Worm (Caenorhabditis elegans) whole organism, young adult: ENCODE results near the gene C16A3.2.

Experiments
- B0035.1 ChIP-seq: sonication (generic microtip); optimal IDR thresholded peaks from 2 replicates; lab custom pipeline; 2016; ENCODE audit warnings: missing genetic modification characterization, mild to moderate bottlenecking, missing compliant biosample characterization, missing genotype, missing genetic modification reagents
- C06A6.2 ChIP-seq: fragments of 200-800 bp; sonication (Bioruptor generic); conservative IDR thresholded peaks from 2 replicates; pipeline ENCODE4 v1.3.6; 2022; ENCODE audit warnings: missing genetic modification characterization, missing compliant biosample characterization
- D2030.7 ChIP-seq: fragments of 200-800 bp; sonication (Bioruptor generic); IDR thresholded peaks from 2 replicates; pipeline ENCODE4 v1.3.6; 2022; ENCODE audit warnings: missing genetic modification reagents, missing genetic modification characterization, missing compliant biosample characterization
- F22D6.2 ChIP-seq: sonication (generic microtip); optimal IDR thresholded peaks from 2 replicates; lab custom pipeline; 2016; ENCODE audit warnings: mild to moderate bottlenecking, missing genetic modification characterization, missing compliant biosample characterization
- F52B5.7 ChIP-seq: sonication (generic microtip); optimal IDR thresholded peaks from 2 replicates; lab custom pipeline; 2016; ENCODE audit warnings: mild to moderate bottlenecking, missing genetic modification characterization, missing compliant biosample characterization
- F55B11.4 ChIP-seq: sonication (generic microtip); optimal IDR thresholded peaks from 2 replicates; lab custom pipeline; 2016; ENCODE audit warnings: missing compliant biosample characterization, missing genetic modification characterization, borderline replicate concordance; ENCODE audit not compliant: insufficient read depth
- K11D2.4 ChIP-seq: fragments of 200-800 bp; sonication (Bioruptor generic); IDR thresholded peaks from 2 replicates; pipeline ENCODE4 v1.3.6; 2022; ENCODE audit warnings: missing genetic modification reagents, missing genetic modification characterization, missing compliant biosample characterization
- K12H6.12 ChIP-seq: fragments of 200-800 bp; sonication (Bioruptor generic); optimal IDR thresholded peaks from 2 replicates; lab custom pipeline; 2018; ENCODE audit warnings: mild to moderate bottlenecking, missing genetic modification characterization, missing compliant biosample characterization
- T07F8.4 ChIP-seq: sonication (generic microtip); optimal IDR thresholded peaks from 2 replicates; lab custom pipeline; 2016; ENCODE audit warnings: mild to moderate bottlenecking, missing genetic modification characterization, moderate library complexity, missing compliant biosample characterization
- T26A5.8 ChIP-seq: sonication (generic microtip); optimal IDR thresholded peaks from 2 replicates; lab custom pipeline; 2016; ENCODE audit warnings: missing genetic modification characterization, missing compliant biosample characterization
- Y53G8AR.9 ChIP-seq: fragments of 200-800 bp; sonication (Bioruptor generic); conservative IDR thresholded peaks from 2 replicates; pipeline ENCODE4 v1.3.6; 2022; ENCODE audit warnings: missing genetic modification reagents, missing genetic modification characterization, missing compliant biosample characterization
- Y95B8A.8 ChIP-seq: fragments of 200-800 bp; sonication (Bioruptor generic); IDR thresholded peaks from 2 replicates; pipeline ENCODE4 v1.3.6; 2022; ENCODE audit warnings: missing genetic modification reagents, missing genetic modification characterization, missing compliant biosample characterization
- ZK185.1 ChIP-seq: sonication (generic microtip); optimal IDR thresholded peaks from 2 replicates; lab custom pipeline; 2016; ENCODE audit warnings: mild to moderate bottlenecking, missing genetic modification characterization, missing compliant biosample characterization; ENCODE audit not compliant: poor library complexity, severe bottlenecking
- ama-1 ChIP-seq, 3 experiments: fragments of 150-350 bp in 1 of 3; sonication (generic microtip) in 2 of 3; optimal IDR thresholded peaks; 2 replicates each; lab custom pipeline; 2014 to 2018; ENCODE audit warnings: missing biosample characterization in 2 of 3, missing genetic modification characterization in 2 of 3, missing genetic modification reagents in 2 of 3
- aptf-3 ChIP-seq: fragments of 200-800 bp; sonication (Bioruptor generic); IDR thresholded peaks from 2 replicates; pipeline ENCODE4 v1.3.6; 2022; ENCODE audit warnings: missing genetic modification characterization, missing compliant biosample characterization
- atf-7 ChIP-seq: sonication (generic microtip); optimal IDR thresholded peaks from 2 replicates; lab custom pipeline; 2017; ENCODE audit warnings: mild to moderate bottlenecking, missing genetic modification characterization, missing compliant biosample characterization
- attf-5 ChIP-seq: fragments of 200-800 bp; sonication (Bioruptor generic); optimal IDR thresholded peaks from 2 replicates; lab custom pipeline; 2018; ENCODE audit warnings: mild to moderate bottlenecking, missing genetic modification characterization, missing compliant biosample characterization
- attf-6 ChIP-seq: fragments of 200-800 bp; sonication (Bioruptor generic); IDR thresholded peaks from 2 replicates; pipeline ENCODE4 v1.3.6; 2022; ENCODE audit warnings: missing genetic modification reagents, missing genetic modification characterization, missing compliant biosample characterization
- cebp-1 ChIP-seq, 2 experiments: fragments of 200-800 bp in 1 of 2; sonication (Bioruptor generic) in 1 of 2; sonication (generic microtip) in 1 of 2; IDR thresholded peaks in 1 of 2; optimal IDR thresholded peaks in 1 of 2; 2 replicates each; pipeline versions ENCODE4 v1.3.6 to Lab custom; 2017 to 2022; ENCODE audit warnings: missing compliant biosample characterization in 2 of 2, missing genetic modification characterization in 2 of 2, mild to moderate bottlenecking in 1 of 2, missing genetic modification reagents in 1 of 2, moderate library complexity in 1 of 2
- cebp-2 ChIP-seq: fragments of 200-800 bp; sonication (Bioruptor generic); IDR thresholded peaks from 2 replicates; pipeline ENCODE4 v1.3.6; 2022; ENCODE audit warnings: missing genetic modification characterization, missing compliant biosample characterization
- ceh-27 ChIP-seq: fragments of 200-800 bp; sonication (Bioruptor generic); optimal IDR thresholded peaks from 2 replicates; lab custom pipeline; 2018; ENCODE audit warnings: mild to moderate bottlenecking, missing genetic modification characterization, moderate library complexity, missing compliant biosample characterization
- ceh-79 ChIP-seq: sonication (generic microtip); optimal IDR thresholded peaks from 2 replicates; lab custom pipeline; 2017; ENCODE audit warnings: mild to moderate bottlenecking, missing genetic modification characterization, missing compliant biosample characterization
- chd-7 ChIP-seq: sonication (generic microtip); optimal IDR thresholded peaks from 2 replicates; lab custom pipeline; 2016; ENCODE audit warnings: mild to moderate bottlenecking, missing genetic modification characterization, moderate library complexity, missing compliant biosample characterization
- dpff-1 ChIP-seq: sonication (generic microtip); optimal IDR thresholded peaks from 2 replicates; lab custom pipeline; 2017; ENCODE audit warnings: mild to moderate bottlenecking, missing genetic modification characterization, missing compliant biosample characterization
- efl-1 ChIP-seq: fragments of 150-350 bp; optimal IDR thresholded peaks from 2 replicates; lab custom pipeline; 2014; ENCODE audit warnings: missing biosample characterization, missing genetic modification reagents, missing genetic modification characterization
- egl-44 ChIP-seq: fragments of 200-800 bp; sonication (Bioruptor generic); IDR thresholded peaks from 2 replicates; pipeline ENCODE4 v1.3.6; 2022; ENCODE audit warnings: missing genetic modification reagents, missing genetic modification characterization, missing compliant biosample characterization
- fkh-3 ChIP-seq: sonication (generic microtip); optimal IDR thresholded peaks from 2 replicates; lab custom pipeline; 2016; ENCODE audit warnings: mild to moderate bottlenecking, missing genetic modification characterization, missing compliant biosample characterization
- him-1 ChIP-seq: sonication (generic microtip); optimal IDR thresholded peaks from 2 replicates; lab custom pipeline; 2016; ENCODE audit warnings: missing genotype, missing genetic modification reagents, missing genetic modification characterization, missing compliant biosample characterization
- hlh-26 ChIP-seq: fragments of 200-800 bp; sonication (Bioruptor generic); conservative IDR thresholded peaks from 2 replicates; pipeline ENCODE4 v1.3.6; 2022; ENCODE audit warnings: missing genetic modification reagents, missing genetic modification characterization, missing compliant biosample characterization
- hmg-1.2 ChIP-seq: fragments of 200-800 bp; sonication (Bioruptor generic); IDR thresholded peaks from 2 replicates; pipeline ENCODE4 v1.3.6; 2022; ENCODE audit warnings: missing genetic modification reagents, missing genetic modification characterization, missing compliant biosample characterization
- hmg-20 ChIP-seq: fragments of 200-800 bp; sonication (Bioruptor generic); IDR thresholded peaks from 2 replicates; pipeline ENCODE4 v1.3.6; 2022; ENCODE audit warnings: missing genetic modification reagents, missing genetic modification characterization, missing compliant biosample characterization
- let-526 ChIP-seq: fragments of 200-800 bp; sonication (Bioruptor generic); IDR thresholded peaks from 2 replicates; pipeline ENCODE4 v1.3.6; 2022; ENCODE audit warnings: missing genetic modification reagents, missing genetic modification characterization, missing compliant biosample characterization
- let-607 ChIP-seq, 2 experiments: fragments of 200-800 bp in 1 of 2; sonication (Bioruptor generic) in 1 of 2; sonication (generic microtip) in 1 of 2; optimal IDR thresholded peaks; 2 replicates each; lab custom pipeline; 2016 to 2018; ENCODE audit warnings: mild to moderate bottlenecking in 2 of 2, missing compliant biosample characterization in 2 of 2, missing genetic modification characterization in 2 of 2, moderate library complexity in 2 of 2, missing genotype in 1 of 2
- lin-26 ChIP-seq: fragments of 200-800 bp; sonication (Bioruptor generic); IDR thresholded peaks from 2 replicates; pipeline ENCODE4 v1.3.6; 2022; ENCODE audit warnings: missing genetic modification reagents, missing genetic modification characterization, missing compliant biosample characterization
- lin-35 ChIP-seq, 3 experiments: fragments of 150-350 bp in 2 of 3; sonication (generic microtip) in 1 of 3; optimal IDR thresholded peaks; 2 replicates each; lab custom pipeline; 2014 to 2018; ENCODE audit warnings: missing biosample characterization in 3 of 3, missing genetic modification characterization in 3 of 3, missing genetic modification reagents in 3 of 3
- mes-4 ChIP-seq: sonication (generic microtip); optimal IDR thresholded peaks from 2 replicates; lab custom pipeline; 2016; ENCODE audit warnings: missing genotype, missing genetic modification characterization, missing compliant biosample characterization
- nfyb-1 ChIP-seq: fragments of 200-800 bp; sonication (Bioruptor generic); IDR thresholded peaks from 2 replicates; pipeline ENCODE4 v1.3.6; 2022; ENCODE audit warnings: missing genetic modification reagents, missing genetic modification characterization, missing compliant biosample characterization
- nhr-120 ChIP-seq: fragments of 200-800 bp; sonication (Bioruptor generic); IDR thresholded peaks from 2 replicates; pipeline ENCODE4 v1.3.6; 2022; ENCODE audit warnings: missing genetic modification characterization, missing compliant biosample characterization
- rcor-1 ChIP-seq: fragments of 200-800 bp; sonication (Bioruptor generic); IDR thresholded peaks from 2 replicates; pipeline ENCODE4 v1.3.6; 2022; ENCODE audit warnings: missing genetic modification reagents, missing genetic modification characterization, missing compliant biosample characterization
- repo-1 ChIP-seq: sonication (generic microtip); optimal IDR thresholded peaks from 2 replicates; lab custom pipeline; 2017; ENCODE audit warnings: mild to moderate bottlenecking, missing genetic modification characterization, missing compliant biosample characterization
- snpc-1.1 ChIP-seq: sonication (generic microtip); optimal IDR thresholded peaks from 2 replicates; lab custom pipeline; 2017; ENCODE audit warnings: missing genetic modification characterization, mild to moderate bottlenecking, missing compliant biosample characterization, antibody characterized with exemption, moderate library complexity, missing genotype, missing genetic modification reagents; ENCODE audit not compliant: insufficient read depth
- snpc-3.4 ChIP-seq: sonication (generic microtip); optimal IDR thresholded peaks from 2 replicates; lab custom pipeline; 2017; ENCODE audit warnings: missing genetic modification characterization, mild to moderate bottlenecking, missing compliant biosample characterization, antibody characterized with exemption, moderate library complexity, missing genotype, missing genetic modification reagents
- tlf-1 ChIP-seq: fragments of 200-800 bp; sonication (Bioruptor generic); optimal IDR thresholded peaks from 2 replicates; lab custom pipeline; 2018; ENCODE audit warnings: mild to moderate bottlenecking, missing genetic modification characterization, missing compliant biosample characterization
- unc-130 ChIP-seq: sonication (generic microtip); optimal IDR thresholded peaks from 2 replicates; lab custom pipeline; 2016; ENCODE audit warnings: missing genetic modification reagents, missing genetic modification characterization, missing compliant biosample characterization
- unc-62 ChIP-seq: fragments of 150-350 bp; optimal IDR thresholded peaks from 2 replicates; lab custom pipeline; 2014; ENCODE audit warnings: missing biosample characterization, missing genetic modification reagents, missing genetic modification characterization
- ztf-22 ChIP-seq: fragments of 200-800 bp; sonication (Bioruptor generic); optimal IDR thresholded peaks from 2 replicates; lab custom pipeline; 2018; ENCODE audit warnings: mild to moderate bottlenecking, missing genetic modification characterization, moderate library complexity, missing compliant biosample characterization
- ztf-26 ChIP-seq: sonication (generic microtip); optimal IDR thresholded peaks from 2 replicates; lab custom pipeline; 2017; ENCODE audit warnings: missing genetic modification characterization, missing compliant biosample characterization
- ztf-3 ChIP-seq: fragments of 200-800 bp; sonication (Bioruptor generic); optimal IDR thresholded peaks from 2 replicates; lab custom pipeline; 2018; ENCODE audit warnings: mild to moderate bottlenecking, missing genetic modification characterization, missing compliant biosample characterization

The C16A3.2 gene

DNA sequence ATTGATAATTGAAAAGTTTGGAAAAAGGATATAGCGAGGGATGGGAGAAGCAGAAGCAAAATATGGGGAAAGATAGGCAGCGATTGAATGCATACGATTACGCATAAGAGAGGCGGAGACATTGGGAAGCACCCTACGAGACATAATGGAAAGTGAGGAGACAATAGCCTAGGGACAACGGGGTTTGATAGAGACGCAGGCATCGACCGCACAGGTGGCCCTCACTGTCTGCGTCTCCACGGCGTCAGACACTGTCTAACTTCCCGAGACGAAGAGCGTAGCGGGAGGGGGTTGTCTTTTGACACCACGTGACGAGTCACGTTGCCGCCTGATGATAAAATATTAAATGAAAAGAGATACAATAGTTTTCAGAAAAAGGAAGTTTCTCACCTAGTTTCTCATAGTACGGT lies 31.4 kb downstream of the C16A3.2 start (continued):
- peak in 1 of 2 experiments; percentile 70 for TF ChIP-seq let-607 (tag; optimal IDR thresholded peaks at IDR 0.05; lab: Kevin White, UChicago)
- peak; percentile 88 for TF ChIP-seq ztf-26 (tag; lab: Kevin White, UChicago)
- no peak for TF ChIP-seq D2030.7
- peak; percentile 84 for TF ChIP-seq tlf-1 (GFP tag; lab: Kevin White, UChicago)
- TF ChIP-seq B0035.1, result no peak
- TF ChIP-seq Y95B8A.8 (GFP tag; lab: Robert Waterston, UW), result peak; percentile 35; the same call in 1 of the 2 replicates
- TF ChIP-seq mes-4, result no peak
- TF ChIP-seq attf-6 (GFP tag; lab: Robert Waterston, UW), result no peak
- TF ChIP-seq rcor-1 (GFP tag; lab: Robert Waterston, UW), result peak; percentile 41; the same call in 1 of the 2 replicates
- no peak for TF ChIP-seq F55B11.4
- TF ChIP-seq Y53G8AR.9 (GFP tag; lab: Robert Waterston, UW), result no peak
- no peak for TF ChIP-seq aptf-3 (GFP tag; lab: Robert Waterston, UW)
- TF ChIP-seq hmg-1.2 (GFP tag; lab: Robert Waterston, UW), result peak; percentile 99
- no peak for TF ChIP-seq snpc-1.1 (tag; lab: Kevin White, UChicago)
- no peak for TF ChIP-seq nhr-120 (GFP tag; lab: Robert Waterston, UW)
- no peak for TF ChIP-seq him-1 (tag; lab: Kevin White, UChicago)
- TF ChIP-seq F22D6.2, result peak; percentile 78
- peak; percentile 86 for TF ChIP-seq C06A6.2 (GFP tag; lab: Robert Waterston, UW)
- TF ChIP-seq dpff-1, result no peak
- peak; percentile 60 for TF ChIP-seq ztf-22 (GFP tag; lab: Kevin White, UChicago)
- peak; percentile 5 for TF ChIP-seq T07F8.4 (tag; lab: Kevin White, UChicago)
- TF ChIP-seq ceh-79 (tag; lab: Kevin White, UChicago), result no peak
- no peak for TF ChIP-seq snpc-3.4 (tag; lab: Kevin White, UChicago)
- no peak for TF ChIP-seq unc-62 (GFP tag; lab: Kevin White, UChicago)
- peak; percentile 68 for TF ChIP-seq K12H6.12 (tag; lab: Kevin White, UChicago)
- TF ChIP-seq K11D2.4, result peak; percentile 85
- TF ChIP-seq efl-1 (GFP tag; lab: Kevin White, UChicago), result no peak
- TF ChIP-seq ama-1 (optimal IDR thresholded peaks at IDR 0.05; lab: Kevin White, UChicago), result no peak
- no peak for TF ChIP-seq ama-1 (GFP tag; optimal IDR thresholded peaks at IDR 0.05; lab: Kevin White, UChicago)
- TF ChIP-seq ztf-3 (GFP tag; lab: Kevin White, UChicago), result peak; percentile 63
- TF ChIP-seq hlh-26, result no peak
- peak; percentile 56 for TF ChIP-seq ceh-27
- peak; percentile 78 for TF ChIP-seq let-526 (GFP tag; lab: Robert Waterston, UW)
- peak in 1 of 3 experiments; percentile 23 for TF ChIP-seq lin-35 (GFP tag; optimal IDR thresholded peaks at IDR 0.05; lab: Kevin White, UChicago)
- no peak for TF ChIP-seq fkh-3
- TF ChIP-seq chd-7 (tag; lab: Kevin White, UChicago), result peak; percentile 86
- peak; percentile 89 for TF ChIP-seq repo-1
- TF ChIP-seq unc-130 (GFP tag; lab: Kevin White, UChicago), result no peak
- peak; percentile 69 for TF ChIP-seq ZK185.1 (tag; lab: Kevin White, UChicago)
- 0 out of 2 replicates have a peak, but pooled peaks have one; percentile 7 for TF ChIP-seq cebp-1 (GFP tag; IDR thresholded peaks at IDR 0.05; lab: Robert Waterston, UW)
- peak; percentile 88 for TF ChIP-seq cebp-1 (tag; optimal IDR thresholded peaks at IDR 0.05; lab: Kevin White, UChicago)
- TF ChIP-seq egl-44 (GFP tag; lab: Robert Waterston, UW), result peak; percentile 91
- TF ChIP-seq T26A5.8 (tag; lab: Kevin White, UChicago), result no peak
- peak; percentile 24; the same call in 1 of the 2 replicates for TF ChIP-seq hmg-20 (GFP tag; lab: Robert Waterston, UW)
- TF ChIP-seq F52B5.7 (tag; lab: Kevin White, UChicago), result no peak
- peak; percentile 66 for TF ChIP-seq lin-26 (GFP tag; lab: Robert Waterston, UW)
- TF ChIP-seq nfyb-1 (GFP tag; lab: Robert Waterston, UW), result peak; percentile 90
- TF ChIP-seq atf-7 (tag; lab: Kevin White, UChicago), result peak; percentile 85
- TF ChIP-seq cebp-2, result no peak
- peak; percentile 64 for TF ChIP-seq attf-5 (GFP tag; lab: Kevin White, UChicago)
